Worm (Caenorhabditis elegans) whole organism, L3 larva: ENCODE measurements around the gene K09C6.9.

Experiments
- ama-1 ChIP-seq: fragments of 150-350 bp; optimal IDR thresholded peaks from 2 replicates; lab custom pipeline; 2018
- daf-12 ChIP-seq: fragments of 150-350 bp; optimal IDR thresholded peaks from 2 replicates; lab custom pipeline; 2014; ENCODE audit warnings: missing biosample characterization, missing genetic modification reagents, missing genetic modification characterization
- fkh-10 ChIP-seq: sonication (generic microtip); optimal IDR thresholded peaks from 2 replicates; lab custom pipeline; 2017; ENCODE audit warnings: missing biosample characterization, missing genetic modification reagents, missing genetic modification characterization
- hmg-11 ChIP-seq: sonication (generic microtip); optimal IDR thresholded peaks from 2 replicates; lab custom pipeline; 2016; ENCODE audit warnings: missing genetic modification characterization, missing compliant biosample characterization
- jun-1 ChIP-seq: fragments of 150-350 bp; optimal IDR thresholded peaks from 2 replicates; lab custom pipeline; 2014; ENCODE audit warnings: missing biosample characterization, missing genetic modification reagents, missing genetic modification characterization
- pha-4 ChIP-seq: fragments of 150-350 bp; optimal IDR thresholded peaks from 2 replicates; lab custom pipeline; 2014; ENCODE audit warnings: missing biosample characterization, missing genetic modification reagents, missing genetic modification characterization

DNA sequence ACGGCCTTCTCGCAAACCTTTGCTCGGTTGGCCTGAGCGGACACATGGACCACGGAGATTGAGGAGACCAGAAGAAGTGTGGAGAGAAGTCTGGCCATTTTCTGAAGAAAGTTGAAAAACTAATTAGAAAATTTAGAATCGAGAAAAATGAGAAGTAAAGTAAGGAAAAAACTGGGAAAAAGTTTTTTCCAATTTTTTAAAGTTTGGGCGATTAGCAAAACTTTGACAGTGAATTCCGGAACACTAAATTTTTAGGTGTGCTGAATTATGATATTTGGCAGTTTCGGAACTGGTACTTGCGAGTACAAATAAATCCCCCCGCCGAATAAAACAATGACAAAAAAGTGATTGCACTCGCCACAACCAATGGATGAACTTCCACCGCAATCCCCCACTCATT, 11.9 kb upstream of the K09C6.9 start, which contains the start of gene T02B11.3:
- TF ChIP-seq jun-1 (tag; lab: Kevin White, UChicago) (no peak), hmg-11 (tag; lab: Kevin White, UChicago) (no peak), fkh-10 (no peak), pha-4 (tag; lab: Kevin White, UChicago) (no peak), daf-12 (tag; lab: Kevin White, UChicago) (no peak), ama-1 (lab: Kevin White, UChicago) (no peak)
